Fruit fly (Drosophila melanogaster): Measurements from ENCODE around the gene mfr.

The mfr gene

dm6 chr3L:8925679-8926078 is 13.2 kb upstream of the mfr start:
- TF ChIP-seq kay (GFP tag; ENCODE audit: borderline replicate concordance) (peak; percentile 12), Hr96 (GFP tag; optimal IDR thresholded peaks at IDR 0.05) (no peak)

- TF ChIP-seq pad (GFP tag; optimal IDR thresholded peaks at IDR 0.05) = no peak
These were observed 12.5 kb upstream of the mfr start for dm6 chr3L:8924999-8925398.

- TF ChIP-seq tj (GFP tag; optimal IDR thresholded peaks at IDR 0.05) (no peak), kay (GFP tag; ENCODE audit: borderline replicate concordance) (peak; percentile 44)
These were observed 12.0 kb upstream of the mfr start for dm6 chr3L:8924417-8924913.

dm6 chr3L:8920710-8921109 is 8.2 kb upstream of the mfr start:
- TF ChIP-seq pad (GFP tag; optimal IDR thresholded peaks at IDR 0.05) (no peak), CG7045 (GFP tag; optimal IDR thresholded peaks at IDR 0.05) (no peak), CG7101 (tag; optimal IDR thresholded peaks at IDR 0.05) (no peak), cic (GFP tag; optimal IDR thresholded peaks at IDR 0.05) (no peak), ovo (GFP tag; optimal IDR thresholded peaks at IDR 0.05) (no peak), Mnt (GFP tag; optimal IDR thresholded peaks at IDR 0.05) (no peak), tj (GFP tag; optimal IDR thresholded peaks at IDR 0.05) (no peak), Hr96 (GFP tag; optimal IDR thresholded peaks at IDR 0.05) (no peak), Clk (GFP tag; optimal IDR thresholded peaks at IDR 0.05) (no peak), CG1620 (GFP tag; optimal IDR thresholded peaks at IDR 0.05) (no peak), CG12768 (GFP tag; optimal IDR thresholded peaks at IDR 0.05) (no peak), CG33017 (tag; optimal IDR thresholded peaks at IDR 0.05) (no peak), toe (GFP tag; optimal IDR thresholded peaks at IDR 0.05) (no peak), bab1 (GFP tag; optimal IDR thresholded peaks at IDR 0.05) (no peak)

- TF ChIP-seq Clk (GFP tag; optimal IDR thresholded peaks at IDR 0.05) (no peak), Mnt (GFP tag; optimal IDR thresholded peaks at IDR 0.05) (no peak), toe (GFP tag; optimal IDR thresholded peaks at IDR 0.05) (no peak), tj (GFP tag; optimal IDR thresholded peaks at IDR 0.05) (no peak), CG1620 (GFP tag; optimal IDR thresholded peaks at IDR 0.05) (no peak), cnc (optimal IDR thresholded peaks at IDR 0.05) (no peak)
These were observed 7.2 kb upstream of the mfr start for dm6 chr3L:8919678-8920077.

- no peak for TF ChIP-seq Mnt (GFP tag; optimal IDR thresholded peaks at IDR 0.05)
- peak; percentile 11 for TF ChIP-seq tj (GFP tag; optimal IDR thresholded peaks at IDR 0.05)
- peak; percentile 10 for TF ChIP-seq bab1 (GFP tag; optimal IDR thresholded peaks at IDR 0.05)
- peak; percentile 81 for TF ChIP-seq kay (GFP tag; ENCODE audit: borderline replicate concordance)
- TF ChIP-seq CG5204 (GFP tag; optimal IDR thresholded peaks at IDR 0.05) = no peak
These were observed 1.2 kb upstream of the mfr start for dm6 chr3L:8913537-8914108.

dm6 chr3L:8905100-8905499 is 7.4 kb downstream of the mfr start, which contains the start of gene TrpA1:
Gene TrpA1, minus strand, starts transcription at chr3L:8905200.
- TF ChIP-seq cnc (optimal IDR thresholded peaks at IDR 0.05) = no peak
- no peak for TF ChIP-seq CG7101 (tag; optimal IDR thresholded peaks at IDR 0.05)
- no peak for TF ChIP-seq pad (GFP tag; optimal IDR thresholded peaks at IDR 0.05)
- no peak for TF ChIP-seq Crg-1 (GFP tag; optimal IDR thresholded peaks at IDR 0.05)
- no peak for TF ChIP-seq kay (GFP tag; ENCODE audit: borderline replicate concordance)
- no peak for TF ChIP-seq bab1 (GFP tag; optimal IDR thresholded peaks at IDR 0.05)
- no peak for TF ChIP-seq Clk (GFP tag; optimal IDR thresholded peaks at IDR 0.05)
- no peak for TF ChIP-seq Mnt (GFP tag; optimal IDR thresholded peaks at IDR 0.05)
- no peak for TF ChIP-seq CG33017 (tag; optimal IDR thresholded peaks at IDR 0.05)
- TF ChIP-seq cic (GFP tag; optimal IDR thresholded peaks at IDR 0.05) = no peak
- TF ChIP-seq Hr96 (GFP tag; optimal IDR thresholded peaks at IDR 0.05) = no peak
- TF ChIP-seq CG12768 (GFP tag; optimal IDR thresholded peaks at IDR 0.05) = no peak
- no peak for TF ChIP-seq CG1620 (GFP tag; optimal IDR thresholded peaks at IDR 0.05)
- TF ChIP-seq toe (GFP tag; optimal IDR thresholded peaks at IDR 0.05) = no peak
- TF ChIP-seq CG11617 (GFP tag; optimal IDR thresholded peaks at IDR 0.05) = no peak
- no peak for TF ChIP-seq CG5204 (GFP tag; optimal IDR thresholded peaks at IDR 0.05)
- no peak for TF ChIP-seq CG14711 (tag; optimal IDR thresholded peaks at IDR 0.05)
- no peak for TF ChIP-seq ovo (GFP tag; optimal IDR thresholded peaks at IDR 0.05)
- TF ChIP-seq tj (GFP tag; optimal IDR thresholded peaks at IDR 0.05) = no peak
- TF ChIP-seq CG7045 (GFP tag; optimal IDR thresholded peaks at IDR 0.05) = no peak

dm6 chr3L:8891167-8891618 is 21.3 kb downstream of the mfr start, which contains the start of gene Mcm7:
Gene Mcm7, plus strand, starts transcription at chr3L:8891596.
- TF ChIP-seq Hr96 (GFP tag; optimal IDR thresholded peaks at IDR 0.05) = no peak
- TF ChIP-seq CG5204 (GFP tag; optimal IDR thresholded peaks at IDR 0.05) = no peak
- no peak for TF ChIP-seq Crg-1 (GFP tag; optimal IDR thresholded peaks at IDR 0.05)
- TF ChIP-seq toe (GFP tag; optimal IDR thresholded peaks at IDR 0.05) = no peak
- TF ChIP-seq CG7101 (tag; optimal IDR thresholded peaks at IDR 0.05) = no peak
- TF ChIP-seq kay (GFP tag; ENCODE audit: borderline replicate concordance) = no peak
- no peak for TF ChIP-seq bab1 (GFP tag; optimal IDR thresholded peaks at IDR 0.05)
- no peak for TF ChIP-seq tj (GFP tag; optimal IDR thresholded peaks at IDR 0.05)
- TF ChIP-seq CG12768 (GFP tag; optimal IDR thresholded peaks at IDR 0.05) = no peak
- no peak for TF ChIP-seq ovo (GFP tag; optimal IDR thresholded peaks at IDR 0.05)
- no peak for TF ChIP-seq Mnt (GFP tag; optimal IDR thresholded peaks at IDR 0.05)
- no peak for TF ChIP-seq CG7045 (GFP tag; optimal IDR thresholded peaks at IDR 0.05)
- no peak for TF ChIP-seq cnc (optimal IDR thresholded peaks at IDR 0.05)
- no peak for TF ChIP-seq cic (GFP tag; optimal IDR thresholded peaks at IDR 0.05)
- no peak for TF ChIP-seq CG1620 (GFP tag; optimal IDR thresholded peaks at IDR 0.05)
- no peak for TF ChIP-seq CG11617 (GFP tag; optimal IDR thresholded peaks at IDR 0.05)
- no peak for TF ChIP-seq Clk (GFP tag; optimal IDR thresholded peaks at IDR 0.05)
- no peak for TF ChIP-seq CG33017 (tag; optimal IDR thresholded peaks at IDR 0.05)
- TF ChIP-seq CG14711 (tag; optimal IDR thresholded peaks at IDR 0.05) = no peak
- TF ChIP-seq pad (GFP tag; optimal IDR thresholded peaks at IDR 0.05) = no peak
